Worm (Caenorhabditis elegans) whole organism, L2 larva: ENCODE data around the gene M03B6.3.

Experiments used
- C34F6.9 ChIP-seq: fragments of 150-350 bp; optimal IDR thresholded peaks from 2 replicates; lab custom pipeline; 2014; ENCODE audit warnings: missing biosample characterization, missing genetic modification characterization
- F13H6.1 ChIP-seq: sonication (generic microtip); optimal IDR thresholded peaks from 2 replicates; lab custom pipeline; 2016; ENCODE audit warnings: missing genetic modification characterization, missing compliant biosample characterization
- R02D3.7 ChIP-seq: fragments of 150-350 bp; optimal IDR thresholded peaks from 2 replicates; lab custom pipeline; 2014; ENCODE audit warnings: missing biosample characterization, missing genetic modification characterization
- ZK546.5 ChIP-seq: sonication (generic microtip); optimal IDR thresholded peaks from 2 replicates; lab custom pipeline; 2017; ENCODE audit warnings: missing biosample characterization, missing genetic modification characterization
- aly-2 ChIP-seq: fragments of 150-350 bp; optimal IDR thresholded peaks from 2 replicates; lab custom pipeline; 2014; ENCODE audit warnings: missing biosample characterization, missing genetic modification characterization
- ceh-82 ChIP-seq: fragments of 150-350 bp; optimal IDR thresholded peaks from 2 replicates; lab custom pipeline; 2014; ENCODE audit warnings: missing biosample characterization, missing genetic modification characterization
- dmd-4 ChIP-seq: sonication (generic microtip); optimal IDR thresholded peaks from 2 replicates; lab custom pipeline; 2017; ENCODE audit warnings: missing biosample characterization, missing genetic modification characterization
- egl-27 ChIP-seq: sonication (generic microtip); optimal IDR thresholded peaks from 3 replicates; lab custom pipeline; 2017; ENCODE audit warnings: missing biosample characterization, missing genetic modification reagents, missing genetic modification characterization
- elt-1 ChIP-seq: fragments of 150-350 bp; optimal IDR thresholded peaks from 2 replicates; lab custom pipeline; 2014; ENCODE audit warnings: missing biosample characterization, missing genetic modification characterization
- elt-3 ChIP-seq: sonication (generic microtip); optimal IDR thresholded peaks from 2 replicates; lab custom pipeline; 2017; ENCODE audit warnings: missing biosample characterization, missing genetic modification characterization
- fos-1 ChIP-seq: fragments of 150-350 bp; optimal IDR thresholded peaks from 2 replicates; lab custom pipeline; 2014; ENCODE audit warnings: missing biosample characterization, missing genetic modification characterization
- gmeb-1 ChIP-seq: fragments of 150-350 bp; optimal IDR thresholded peaks from 2 replicates; lab custom pipeline; 2014; ENCODE audit warnings: missing biosample characterization, missing genetic modification characterization
- lin-11 ChIP-seq: fragments of 150-350 bp; sonication (generic microtip); optimal IDR thresholded peaks from 2 replicates; lab custom pipeline; 2014; ENCODE audit warnings: missing biosample characterization, missing genetic modification characterization, inconsistent platforms, mixed read lengths
- lin-13 ChIP-seq: fragments of 150-350 bp; optimal IDR thresholded peaks from 2 replicates; lab custom pipeline; 2014; ENCODE audit warnings: missing biosample characterization, missing genetic modification reagents, missing genetic modification characterization
- lin-39 ChIP-seq: fragments of 150-350 bp; optimal IDR thresholded peaks from 2 replicates; lab custom pipeline; 2014; ENCODE audit warnings: missing biosample characterization, missing genetic modification reagents, missing genetic modification characterization
- lsy-2 ChIP-seq, 2 experiments: fragments of 150-350 bp in 1 of 2; sonication (generic microtip) in 1 of 2; optimal IDR thresholded peaks; 2 replicates each; lab custom pipeline; 2014 to 2017; ENCODE audit warnings: missing biosample characterization in 2 of 2, missing genetic modification characterization in 2 of 2
- mab-5 ChIP-seq: fragments of 150-350 bp; optimal IDR thresholded peaks from 2 replicates; lab custom pipeline; 2014; ENCODE audit warnings: missing biosample characterization, missing genetic modification characterization
- mdl-1 ChIP-seq, 2 experiments: fragments of 150-350 bp in 1 of 2; sonication (generic microtip) in 1 of 2; optimal IDR thresholded peaks; 2 replicates each; lab custom pipeline; 2017; ENCODE audit warnings: missing biosample characterization in 2 of 2, missing genetic modification characterization in 2 of 2
- nhr-11 ChIP-seq: fragments of 150-350 bp; optimal IDR thresholded peaks from 2 replicates; lab custom pipeline; 2014; ENCODE audit warnings: missing biosample characterization, missing genetic modification characterization
- nhr-129 ChIP-seq: fragments of 150-350 bp; optimal IDR thresholded peaks from 2 replicates; lab custom pipeline; 2014; ENCODE audit warnings: missing biosample characterization, missing genetic modification characterization
- nhr-21 ChIP-seq: fragments of 150-350 bp; optimal IDR thresholded peaks from 2 replicates; lab custom pipeline; 2014; ENCODE audit warnings: missing biosample characterization, missing genetic modification characterization
- nhr-237 ChIP-seq: fragments of 150-350 bp; optimal IDR thresholded peaks from 2 replicates; lab custom pipeline; 2014; ENCODE audit warnings: missing biosample characterization, missing genetic modification characterization
- nhr-6 ChIP-seq: fragments of 150-350 bp; optimal IDR thresholded peaks from 2 replicates; lab custom pipeline; 2014; ENCODE audit warnings: missing biosample characterization, missing genetic modification characterization
- peb-1 ChIP-seq: fragments of 150-350 bp; optimal IDR thresholded peaks from 2 replicates; lab custom pipeline; 2014; ENCODE audit warnings: missing biosample characterization, missing genetic modification characterization
- sem-4 ChIP-seq: fragments of 150-350 bp; optimal IDR thresholded peaks from 2 replicates; lab custom pipeline; 2014; ENCODE audit warnings: missing biosample characterization, missing genetic modification reagents, missing genetic modification characterization
- skn-1 ChIP-seq: sonication (generic microtip); optimal IDR thresholded peaks from 2 replicates; lab custom pipeline; 2017; ENCODE audit warnings: missing biosample characterization, missing genetic modification characterization
- sma-9 ChIP-seq, 2 experiments: fragments of 150-350 bp in 1 of 2; sonication (generic microtip) in 1 of 2; optimal IDR thresholded peaks; 2 replicates each; lab custom pipeline; 2014 to 2016; ENCODE audit warnings: missing genetic modification characterization in 2 of 2, mild to moderate bottlenecking in 1 of 2, missing biosample characterization in 1 of 2, missing compliant biosample characterization in 1 of 2, missing genetic modification reagents in 1 of 2, moderate library complexity in 1 of 2
- snpc-4 ChIP-seq: fragments of 150-350 bp; optimal IDR thresholded peaks from 2 replicates; lab custom pipeline; 2014; ENCODE audit warnings: missing biosample characterization, missing genetic modification characterization
- unc-39 ChIP-seq: fragments of 150-350 bp; optimal IDR thresholded peaks from 2 replicates; lab custom pipeline; 2014; ENCODE audit warnings: missing biosample characterization, missing genetic modification characterization
- unc-55 ChIP-seq: fragments of 150-350 bp; sonication (generic microtip); optimal IDR thresholded peaks from 3 replicates; lab custom pipeline; 2014; ENCODE audit warnings: missing biosample characterization, missing genetic modification reagents, missing genetic modification characterization
- zag-1 ChIP-seq: fragments of 150-350 bp; optimal IDR thresholded peaks from 2 replicates; lab custom pipeline; 2014; ENCODE audit warnings: missing biosample characterization, missing genetic modification characterization
- ztf-1 ChIP-seq: fragments of 200-800 bp; sonication (Bioruptor generic); conservative IDR thresholded peaks from 2 replicates; pipeline ENCODE4 v1.3.6; 2022; ENCODE audit warnings: missing genetic modification characterization, missing compliant biosample characterization
- ztf-11 ChIP-seq: sonication (generic microtip); optimal IDR thresholded peaks from 2 replicates; lab custom pipeline; 2017; ENCODE audit warnings: missing biosample characterization, missing genetic modification characterization
- ztf-4 ChIP-seq: fragments of 150-350 bp; optimal IDR thresholded peaks from 2 replicates; lab custom pipeline; 2014; ENCODE audit warnings: missing biosample characterization, missing genetic modification characterization

M03B6.3 gene

DNA sequence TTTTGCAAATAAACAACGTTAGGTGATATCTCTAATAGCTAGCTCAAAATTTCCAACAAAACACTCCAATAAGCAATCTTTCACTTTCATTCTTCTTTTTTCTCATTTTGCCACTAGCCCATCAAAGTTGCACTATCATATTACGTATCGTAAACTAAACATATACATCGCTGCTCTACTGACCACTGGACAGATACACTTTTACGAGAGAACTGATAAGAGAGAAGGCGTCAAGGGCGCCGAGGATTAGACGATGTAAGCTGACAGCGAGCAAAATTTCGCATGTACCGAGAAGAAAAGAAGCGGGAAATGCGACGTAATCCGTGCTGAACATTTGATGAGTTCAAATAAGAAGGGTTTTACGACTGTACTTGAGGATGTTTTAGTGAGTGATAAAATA lies 12.5 kb downstream of the M03B6.3 start:
- peak; percentile 6 for TF ChIP-seq fos-1 (tag; lab: Kevin White, UChicago)
- TF ChIP-seq R02D3.7 (tag; lab: Kevin White, UChicago) = no peak

DNA sequence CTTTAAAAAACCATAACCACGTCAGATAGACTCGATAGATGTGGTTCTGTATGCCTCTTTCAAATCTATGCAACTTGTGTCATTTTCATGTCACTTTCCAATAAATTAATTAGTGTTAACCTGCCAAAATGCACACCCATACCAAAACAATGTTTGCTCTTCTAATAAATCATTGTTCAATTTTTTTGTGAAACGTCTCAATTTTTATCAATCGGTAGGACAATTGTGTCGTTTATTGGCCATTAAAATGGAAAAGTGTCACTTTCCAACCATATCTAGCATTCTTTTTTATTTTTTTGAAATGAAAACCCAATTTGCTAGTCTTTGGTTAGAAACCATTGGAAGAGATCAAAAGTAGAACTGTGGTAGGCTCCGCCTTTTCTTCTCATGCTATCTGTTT lies 13.7 kb downstream of the M03B6.3 start:
- no peak for TF ChIP-seq mdl-1 (tag; optimal IDR thresholded peaks at IDR 0.05; lab: Kevin White, UChicago)

ce11 chrX:13846024-13846423 lies 18.1 kb downstream of the M03B6.3 start:
- TF ChIP-seq unc-39 (tag; lab: Kevin White, UChicago) (no peak), nhr-129 (tag; lab: Kevin White, UChicago) (peak; percentile 8), F13H6.1 (peak; percentile 45), fos-1 (tag; lab: Kevin White, UChicago) (peak; percentile 24), aly-2 (tag; lab: Kevin White, UChicago) (no peak)

DNA sequence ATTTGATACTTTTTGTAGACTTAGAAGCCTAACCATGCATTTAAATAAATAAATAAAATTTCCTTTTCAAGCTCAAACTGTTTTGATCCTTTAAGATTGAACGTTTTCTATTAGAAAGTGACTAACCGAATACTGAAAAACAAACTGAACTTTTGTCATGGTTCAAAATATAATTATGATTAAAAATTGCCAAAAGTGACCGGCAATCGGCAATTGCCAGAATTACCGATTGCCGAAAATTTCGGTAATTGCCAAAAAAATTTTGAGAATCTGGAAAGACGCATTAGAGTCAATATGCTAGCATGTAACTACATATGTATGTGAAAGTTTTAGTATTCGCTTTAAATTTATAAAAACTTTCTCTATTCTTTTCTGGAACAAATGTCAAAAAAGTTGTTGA lies 20.4 kb downstream of the M03B6.3 start, which contains the start of gene M03B6.5:
Gene M03B6.5 (plus strand): TSS at position 301 of the 400 bp plus-strand sequence.
- TF ChIP-seq ztf-11 (tag; lab: Kevin White, UChicago) (no peak), fos-1 (tag; lab: Kevin White, UChicago) (no peak), nhr-11 (tag; lab: Kevin White, UChicago) (no peak), unc-55 (GFP tag; lab: Kevin White, UChicago) (no peak), dmd-4 (no peak), elt-3 (no peak), unc-39 (tag; lab: Kevin White, UChicago) (no peak), C34F6.9 (tag; lab: Kevin White, UChicago) (no peak), nhr-237 (tag; lab: Kevin White, UChicago) (no peak), gmeb-1 (tag; lab: Kevin White, UChicago) (no peak), egl-27 (tag; lab: Kevin White, UChicago) (no peak), lin-11 (no peak), snpc-4 (tag; lab: Kevin White, UChicago) (no peak), zag-1 (tag; lab: Kevin White, UChicago) (no peak), elt-1 (no peak)

ce11 chrX:13841277-13841676 lies 22.8 kb downstream of the M03B6.3 start, which contains the start of gene M03B6.1:
M03B6.1 (plus strand) TSS chrX:13841610.
- no peak for TF ChIP-seq ztf-1
- TF ChIP-seq sma-9 (GFP tag; optimal IDR thresholded peaks at IDR 0.05; lab: Kevin White, UChicago) = peak; percentile 24
- no peak for TF ChIP-seq sma-9 (tag; optimal IDR thresholded peaks at IDR 0.05; lab: Kevin White, UChicago)

ce11 chrX:13840336-13840735 lies 23.8 kb downstream of the M03B6.3 start:
- TF ChIP-seq sma-9 (GFP tag; optimal IDR thresholded peaks at IDR 0.05; lab: Kevin White, UChicago) (no peak), sma-9 (tag; optimal IDR thresholded peaks at IDR 0.05; lab: Kevin White, UChicago) (no peak), ceh-82 (tag; lab: Kevin White, UChicago) (no peak), lsy-2 (tag; optimal IDR thresholded peaks at IDR 0.05; lab: Kevin White, UChicago) (no peak), C34F6.9 (tag; lab: Kevin White, UChicago) (no peak), lin-13 (GFP tag; lab: Kevin White, UChicago) (no peak), skn-1 (tag; lab: Kevin White, UChicago) (no peak), nhr-21 (tag; lab: Kevin White, UChicago) (no peak), unc-55 (GFP tag; lab: Kevin White, UChicago) (no peak), nhr-6 (tag; lab: Kevin White, UChicago) (no peak), ztf-4 (tag; lab: Kevin White, UChicago) (no peak), peb-1 (tag; lab: Kevin White, UChicago) (no peak), F13H6.1 (no peak), ZK546.5 (tag; lab: Kevin White, UChicago) (no peak), ztf-1 (no peak), lin-39 (tag; lab: Kevin White, UChicago) (no peak), sem-4 (no peak), egl-27 (tag; lab: Kevin White, UChicago) (no peak), mab-5 (tag; lab: Kevin White, UChicago) (no peak)
